Fruit fly (Drosophila melanogaster): ENCODE measurements around the gene Taf13.

Taf13 gene

dm6 chr2L:20066233-20066650 is 27.4 kb downstream of the Taf13 start, which contains the start of gene bwa:
Gene bwa, plus strand, starts transcription at chr2L:20066391.
- TF ChIP-seq CG17801 (GFP tag; optimal IDR thresholded peaks at IDR 0.05; ENCODE audit: partially characterized antibody), result no peak

- peak; percentile 32 for TF ChIP-seq CG17801 (GFP tag; optimal IDR thresholded peaks at IDR 0.05; ENCODE audit: partially characterized antibody)
These were observed 28.1 kb downstream of the Taf13 start, which contains the start of gene vls for dm6 chr2L:20065516-20065915. Gene vls, minus strand, starts transcription at chr2L:20065679.

dm6 chr2L:20061018-20061657 is 32.5 kb downstream of the Taf13 start, which contains the start of the genes barr and lok:
Gene barr, minus strand, starts transcription at chr2L:20061370.
Gene lok, plus strand, starts transcription at chr2L:20061422.
- peak; percentile 7 for TF ChIP-seq CG17801 (GFP tag; optimal IDR thresholded peaks at IDR 0.05; ENCODE audit: partially characterized antibody)

dm6 chr2L:20057391-20057790 is 36.3 kb downstream of the Taf13 start:
- TF ChIP-seq CG17801 (GFP tag; optimal IDR thresholded peaks at IDR 0.05; ENCODE audit: partially characterized antibody), result no peak

- TF ChIP-seq CG17801 (GFP tag; optimal IDR thresholded peaks at IDR 0.05; ENCODE audit: partially characterized antibody), result no peak
These were observed 42.3 kb downstream of the Taf13 start for dm6 chr2L:20051172-20051893.

Measured in ovary, adult (tissue).